Fruit fly (Drosophila melanogaster): Measurements from ENCODE around the gene myd.

The myd gene

dm6 chr3R:19187717-19188149, 7.3 kb downstream of the myd start (continued):
- TF ChIP-seq CG7839 (tag; optimal IDR thresholded peaks at IDR 0.05) (peak; percentile 3), eyg (GFP tag; optimal IDR thresholded peaks at IDR 0.05) (no peak), Mrtf (GFP tag; IDR thresholded peaks at IDR 0.05) (no peak), sima (GFP tag; optimal IDR thresholded peaks at IDR 0.05) (no peak), Hmr (GFP tag; optimal IDR thresholded peaks at IDR 0.05) (peak; percentile 35), Lhr (GFP tag; optimal IDR thresholded peaks at IDR 0.05) (no peak), CG3407 (GFP tag; optimal IDR thresholded peaks at IDR 0.05) (no peak), CG17568 (GFP tag; optimal IDR thresholded peaks at IDR 0.05) (no peak), H15 (GFP tag; IDR thresholded peaks at IDR 0.05) (no peak), CG8765 (GFP tag; IDR thresholded peaks at IDR 0.05) (no peak), eve (GFP tag; optimal IDR thresholded peaks at IDR 0.05) (peak in 1 of 2 experiments; percentile 30), B-H1 (GFP tag; IDR thresholded peaks at IDR 0.05) (no peak), emc (GFP tag; optimal IDR thresholded peaks at IDR 0.05) (no peak), ssp (GFP tag; IDR thresholded peaks at IDR 0.05) (no peak), CG4820 (GFP tag; optimal IDR thresholded peaks at IDR 0.05) (no peak), lbe (GFP tag; optimal IDR thresholded peaks at IDR 0.05) (no peak), Mes4 (GFP tag; optimal IDR thresholded peaks at IDR 0.05) (no peak), pum (GFP tag; optimal IDR thresholded peaks at IDR 0.05) (no peak), CG9932 (GFP tag; IDR thresholded peaks at IDR 0.05) (no peak), CG18764 (GFP tag; optimal IDR thresholded peaks at IDR 0.05) (no peak), CG4617 (GFP tag; optimal IDR thresholded peaks at IDR 0.05; ENCODE audit: borderline replicate concordance) (no peak), gce (GFP tag; IDR thresholded peaks at IDR 0.05) (no peak), kni (GFP tag; optimal IDR thresholded peaks at IDR 0.05) (no peak), cg (GFP tag; optimal IDR thresholded peaks at IDR 0.05) (no peak), CG32772 (GFP tag; IDR thresholded peaks at IDR 0.05) (no peak), CG7271 (tag; optimal IDR thresholded peaks at IDR 0.05) (no peak), Bgb (GFP tag; IDR thresholded peaks at IDR 0.05; ENCODE audit: partially characterized antibody) (no peak), tx (GFP tag; optimal IDR thresholded peaks at IDR 0.05) (no peak), dan (GFP tag; IDR thresholded peaks at IDR 0.05) (no peak), CG12299 (tag; optimal IDR thresholded peaks at IDR 0.05) (no peak), NC2β (GFP tag; optimal IDR thresholded peaks at IDR 0.05) (no peak), CG15479 (GFP tag; optimal IDR thresholded peaks at IDR 0.05) (no peak), da (GFP tag; optimal IDR thresholded peaks at IDR 0.05) (no peak), Dfd (GFP tag; optimal IDR thresholded peaks at IDR 0.05) (no peak), klu (GFP tag; IDR thresholded peaks at IDR 0.05) (no peak), dmrt99B (tag; optimal IDR thresholded peaks at IDR 0.05) (peak; percentile 63), Fer2 (tag; optimal IDR thresholded peaks at IDR 0.05) (no peak), sim (GFP tag; IDR thresholded peaks at IDR 0.05) (no peak), Sox100B (GFP tag; optimal IDR thresholded peaks at IDR 0.05) (no peak), sug (tag; optimal IDR thresholded peaks at IDR 0.05) (no peak), CG1024 (GFP tag; IDR thresholded peaks at IDR 0.05) (no peak), twi (tag; optimal IDR thresholded peaks at IDR 0.05) (no peak), ham (GFP tag; IDR thresholded peaks at IDR 0.05) (no peak), CG17829 (tag; optimal IDR thresholded peaks at IDR 0.05) (no peak), CG31224 (GFP tag; IDR thresholded peaks at IDR 0.05) (no peak), ro (GFP tag; IDR thresholded peaks at IDR 0.05) (no peak), GATAe (GFP tag; conservative IDR thresholded peaks at IDR 0.05) (no peak), bsh (GFP tag; optimal IDR thresholded peaks at IDR 0.05) (peak in 1 of 2 experiments; percentile 83), CG15269 (tag; optimal IDR thresholded peaks at IDR 0.05) (peak; percentile 60), caup (GFP tag; optimal IDR thresholded peaks at IDR 0.05; ENCODE audit: severe bottlenecking) (no peak), disco-r (GFP tag; optimal IDR thresholded peaks at IDR 0.05) (no peak), CG34376 (GFP tag; optimal IDR thresholded peaks at IDR 0.05) (no peak)
